Worm (Caenorhabditis elegans) whole organism, late embryonic: ENCODE results near the gene cyp-43A1.

ENCODE experiments used
- F13H6.1 ChIP-seq: sonication (generic microtip); optimal IDR thresholded peaks from 2 replicates; lab custom pipeline; 2016; ENCODE audit warnings: missing genetic modification characterization, missing compliant biosample characterization
- ama-1 ChIP-seq: fragments of 150-350 bp; optimal IDR thresholded peaks from 2 replicates; lab custom pipeline; 2014
- ceh-19 ChIP-seq: fragments of 200-800 bp; sonication (Bioruptor generic); optimal IDR thresholded peaks from 2 replicates; lab custom pipeline; 2018; ENCODE audit warnings: mild to moderate bottlenecking, missing genetic modification characterization, missing compliant biosample characterization
- ceh-24 ChIP-seq: sonication (generic microtip); optimal IDR thresholded peaks from 2 replicates; lab custom pipeline; 2016; ENCODE audit warnings: mild to moderate bottlenecking, missing genetic modification characterization, missing compliant biosample characterization
- dmd-4 ChIP-seq: sonication (generic microtip); optimal IDR thresholded peaks from 2 replicates; lab custom pipeline; 2016; ENCODE audit warnings: borderline replicate concordance, missing genetic modification characterization, missing compliant biosample characterization
- dve-1 ChIP-seq: sonication (generic microtip); optimal IDR thresholded peaks from 2 replicates; lab custom pipeline; 2017; ENCODE audit warnings: antibody characterized with exemption, mild to moderate bottlenecking, missing genetic modification characterization, missing compliant biosample characterization
- elt-2 ChIP-seq: sonication (generic microtip); optimal IDR thresholded peaks from 2 replicates; lab custom pipeline; 2016; ENCODE audit warnings: missing genetic modification reagents, missing genetic modification characterization, missing compliant biosample characterization
- hlh-8 ChIP-seq: sonication (generic microtip); optimal IDR thresholded peaks from 2 replicates; lab custom pipeline; 2016; ENCODE audit warnings: missing genotype, missing genetic modification characterization, missing compliant biosample characterization
- lin-11 ChIP-seq: fragments of 200-800 bp; sonication (Bioruptor generic); optimal IDR thresholded peaks from 2 replicates; lab custom pipeline; 2018; ENCODE audit warnings: mild to moderate bottlenecking, missing genetic modification characterization, missing compliant biosample characterization
- mec-3 ChIP-seq: sonication (generic microtip); optimal IDR thresholded peaks from 2 replicates; lab custom pipeline; 2016; ENCODE audit warnings: borderline replicate concordance, missing genetic modification characterization, missing compliant biosample characterization
- nfya-1 ChIP-seq: sonication (generic microtip); optimal IDR thresholded peaks from 2 replicates; lab custom pipeline; 2017; ENCODE audit warnings: missing genetic modification characterization, mild to moderate bottlenecking, missing compliant biosample characterization, antibody characterized with exemption, moderate library complexity
- nhr-11 ChIP-seq: fragments of 150-350 bp; optimal IDR thresholded peaks from 2 replicates; lab custom pipeline; 2014; ENCODE audit warnings: missing biosample characterization, missing genetic modification characterization
- pag-3 ChIP-seq: sonication (generic microtip); optimal IDR thresholded peaks from 2 replicates; lab custom pipeline; 2016; ENCODE audit warnings: missing compliant biosample characterization, missing genetic modification characterization, borderline replicate concordance
- unc-3 ChIP-seq, 2 experiments: fragments of 200-800 bp in 1 of 2; sonication (Bioruptor generic) in 1 of 2; sonication (generic microtip) in 1 of 2; conservative IDR thresholded peaks in 1 of 2; optimal IDR thresholded peaks in 1 of 2; 2 replicates each; pipeline versions ENCODE4 v1.3.6 to Lab custom; 2016 to 2022; ENCODE audit warnings: missing compliant biosample characterization in 2 of 2, missing genetic modification characterization in 2 of 2, missing genetic modification reagents in 1 of 2

- TF ChIP-seq pag-3 (no peak), mec-3 (tag; lab: Kevin White, UChicago) (no peak), ceh-19 (no peak), F13H6.1 (tag; lab: Kevin White, UChicago) (no peak), hlh-8 (no peak), lin-11 (tag; lab: Kevin White, UChicago) (no peak), nhr-11 (tag; lab: Kevin White, UChicago) (no peak), nfya-1 (tag; lab: Kevin White, UChicago) (no peak), elt-2 (tag; lab: Kevin White, UChicago) (no peak), dmd-4 (tag; lab: Kevin White, UChicago) (no peak), dve-1 (no peak), ama-1 (no peak), unc-3 (GFP tag; conservative IDR thresholded peaks at IDR 0.05; lab: Robert Waterston, UW) (no peak), unc-3 (tag; optimal IDR thresholded peaks at IDR 0.05; lab: Kevin White, UChicago) (no peak), ceh-24 (tag; lab: Kevin White, UChicago) (no peak)
Measured at ce11 chrX:5753141-5753540, 38.8 kb downstream of the cyp-43A1 start.
